ENCODE assay signal across 8 worm cellular contexts in genomic region chrII:9967999-9968706, ce11.
TF ChIP-seq lines count a peak whose summit lies in the region.

Gene R53.4, minus strand, starts transcription at chrII:9968049.
Gene psf-1, plus strand, starts transcription at chrII:9968673.

TF ChIP-seq in whole organism, L1 larva, 84 proteins besides CTCF, POLR2A, EP300 and RAD21 (continues in another document):
- peak; percentile 14 for TF ChIP-seq C04F5.9 (tag; optimal IDR thresholded peaks at IDR 0.05; lab: Kevin White, UChicago)
- TF ChIP-seq zip-4 (GFP tag; optimal IDR thresholded peaks at IDR 0.05; lab: Kevin White, UChicago): no peak
- peak in 1 of 6 experiments; percentile 72 for TF ChIP-seq elt-3 (tag; optimal IDR thresholded peaks at IDR 0.05; lab: Kevin White, UChicago)
- TF ChIP-seq swsn-7 (tag; optimal IDR thresholded peaks at IDR 0.05; lab: Kevin White, UChicago): peak; percentile 58
- TF ChIP-seq sup-37 (GFP tag; optimal IDR thresholded peaks at IDR 0.05; lab: Kevin White, UChicago): no peak
- peak; percentile 86 for TF ChIP-seq lir-3 (tag; optimal IDR thresholded peaks at IDR 0.05; lab: Kevin White, UChicago; ENCODE audit: poor library complexity)
- TF ChIP-seq nhr-76 (tag; optimal IDR thresholded peaks at IDR 0.05; lab: Kevin White, UChicago): no peak
- TF ChIP-seq hlh-17 (GFP tag; optimal IDR thresholded peaks at IDR 0.05; lab: Kevin White, UChicago; ENCODE audit: borderline replicate concordance): no peak
- TF ChIP-seq hpl-2 (GFP tag; optimal IDR thresholded peaks at IDR 0.05; lab: Kevin White, UChicago): no peak
- TF ChIP-seq snu-23 (GFP tag; optimal IDR thresholded peaks at IDR 0.05; lab: Kevin White, UChicago): peak; percentile 75
- no peak for TF ChIP-seq sox-4 (tag; optimal IDR thresholded peaks at IDR 0.05; lab: Kevin White, UChicago)

TF ChIP-seq in whole organism, L2 larva, 48 proteins besides CTCF, POLR2A, EP300 and RAD21 (continues in another document):
- TF ChIP-seq ZK546.5 (tag; optimal IDR thresholded peaks at IDR 0.05; lab: Kevin White, UChicago) (no peak), ceh-82 (tag; optimal IDR thresholded peaks at IDR 0.05; lab: Kevin White, UChicago) (no peak), nhr-129 (tag; optimal IDR thresholded peaks at IDR 0.05; lab: Kevin White, UChicago) (peak; percentile 39), nhr-10 (tag; optimal IDR thresholded peaks at IDR 0.05; lab: Kevin White, UChicago) (no peak), ceh-16 (tag; optimal IDR thresholded peaks at IDR 0.05; lab: Kevin White, UChicago) (no peak), F13H6.1 (tag; optimal IDR thresholded peaks at IDR 0.05; lab: Kevin White, UChicago) (peak; percentile 31), dmd-4 (tag; optimal IDR thresholded peaks at IDR 0.05; lab: Kevin White, UChicago) (no peak), sem-4 (tag; optimal IDR thresholded peaks at IDR 0.05; lab: Kevin White, UChicago) (no peak), elt-1 (tag; optimal IDR thresholded peaks at IDR 0.05; lab: Kevin White, UChicago) (no peak), egl-27 (tag; optimal IDR thresholded peaks at IDR 0.05; lab: Kevin White, UChicago) (no peak), R02D3.7 (tag; optimal IDR thresholded peaks at IDR 0.05; lab: Kevin White, UChicago) (no peak), ztf-4 (tag; optimal IDR thresholded peaks at IDR 0.05; lab: Kevin White, UChicago) (no peak)

TF ChIP-seq in whole organism, L3 larva, 47 proteins besides CTCF, POLR2A, EP300 and RAD21 (continues in another document):
- TF ChIP-seq hmg-11 (tag; optimal IDR thresholded peaks at IDR 0.05; lab: Kevin White, UChicago) (peak; percentile 57), lin-15B (tag; optimal IDR thresholded peaks at IDR 0.05; lab: Kevin White, UChicago) (peak; percentile 90), nhr-25 (tag; optimal IDR thresholded peaks at IDR 0.05; lab: Kevin White, UChicago) (peak; percentile 49), R02D3.7 (tag; optimal IDR thresholded peaks at IDR 0.05; lab: Kevin White, UChicago) (peak; percentile 2), snpc-4 (tag; optimal IDR thresholded peaks at IDR 0.05; lab: Kevin White, UChicago) (peak; percentile 7), lin-39 (tag; optimal IDR thresholded peaks at IDR 0.05; lab: Kevin White, UChicago) (peak; percentile 56), nhr-23 (tag; optimal IDR thresholded peaks at IDR 0.05; lab: Kevin White, UChicago) (peak; percentile 84), jun-1 (tag; optimal IDR thresholded peaks at IDR 0.05; lab: Kevin White, UChicago) (peak; percentile 26), elt-2 (tag; optimal IDR thresholded peaks at IDR 0.05; lab: Kevin White, UChicago) (peak; percentile 30), egl-5 (tag; optimal IDR thresholded peaks at IDR 0.05; lab: Kevin White, UChicago) (no peak), pha-4 (tag; optimal IDR thresholded peaks at IDR 0.05; lab: Kevin White, UChicago) (peak; percentile 85)

TF ChIP-seq in whole organism, L4 larva, 104 proteins besides CTCF, POLR2A, EP300 and RAD21 (continues in another document):
- TF ChIP-seq lir-3 (tag; optimal IDR thresholded peaks at IDR 0.05; lab: Kevin White, UChicago) (no peak), mxl-2 (GFP tag; conservative IDR thresholded peaks at IDR 0.05; lab: Robert Waterston, UW) (no peak), lin-1 (GFP tag; IDR thresholded peaks at IDR 0.05; lab: Robert Waterston, UW) (no peak), sdz-12 (GFP tag; optimal IDR thresholded peaks at IDR 0.05; lab: Kevin White, UChicago) (no peak), mxl-3 (GFP tag; optimal IDR thresholded peaks at IDR 0.05; lab: Kevin White, UChicago) (peak; percentile 22), skn-1 (tag; optimal IDR thresholded peaks at IDR 0.05; lab: Kevin White, UChicago) (no peak), lsy-2 (tag; optimal IDR thresholded peaks at IDR 0.05; lab: Kevin White, UChicago) (peak in 1 of 2 experiments; percentile 90), nhr-10 (tag; optimal IDR thresholded peaks at IDR 0.05; lab: Kevin White, UChicago) (no peak), lin-13 (GFP tag; optimal IDR thresholded peaks at IDR 0.05; lab: Kevin White, UChicago) (peak; percentile 2), dmd-9 (GFP tag; IDR thresholded peaks at IDR 0.05; lab: Robert Waterston, UW) (no peak), set-16 (GFP tag; IDR thresholded peaks at IDR 0.05; lab: Robert Waterston, UW) (no peak), ama-1 (optimal IDR thresholded peaks at IDR 0.05; lab: Kevin White, UChicago) (no peak)

TF ChIP-seq in whole organism, early embryonic, 17 proteins besides CTCF, POLR2A, EP300 and RAD21:
- TF ChIP-seq ets-7 (tag; optimal IDR thresholded peaks at IDR 0.05; lab: Kevin White, UChicago) (no peak), flt-1 (GFP tag; IDR thresholded peaks at IDR 0.05; lab: Robert Waterston, UW) (no peak), ceh-13 (GFP tag; optimal IDR thresholded peaks at IDR 0.05; lab: Kevin White, UChicago) (no peak), tbx-37 (GFP tag; conservative IDR thresholded peaks at IDR 0.05; lab: Robert Waterston, UW) (peak; percentile 57; the same call in 1 of the 2 replicates), pes-1 (GFP tag; IDR thresholded peaks at IDR 0.05; lab: Robert Waterston, UW) (0 out of 2 replicates have a peak, but pooled peaks have one; percentile 33), sea-1 (GFP tag; conservative IDR thresholded peaks at IDR 0.05; lab: Robert Waterston, UW) (no peak), aly-1 (tag; optimal IDR thresholded peaks at IDR 0.05; lab: Kevin White, UChicago) (no peak), B0310.2 (tag; optimal IDR thresholded peaks at IDR 0.05; lab: Kevin White, UChicago) (no peak)

TF ChIP-seq in whole organism, late embryonic, 69 proteins besides CTCF, POLR2A, EP300 and RAD21 (continues in another document):
- no peak for TF ChIP-seq pha-4 (tag; optimal IDR thresholded peaks at IDR 0.05; lab: Kevin White, UChicago)
- no peak for TF ChIP-seq ztf-16 (tag; optimal IDR thresholded peaks at IDR 0.05; lab: Kevin White, UChicago)
- no peak for TF ChIP-seq dve-1 (tag; optimal IDR thresholded peaks at IDR 0.05; lab: Kevin White, UChicago)
- TF ChIP-seq K09A11.1 (tag; optimal IDR thresholded peaks at IDR 0.05; lab: Kevin White, UChicago; ENCODE audit: insufficient read depth): no peak
- no peak for TF ChIP-seq nhr-11 (tag; optimal IDR thresholded peaks at IDR 0.05; lab: Kevin White, UChicago)
- no peak for TF ChIP-seq nfya-1 (tag; optimal IDR thresholded peaks at IDR 0.05; lab: Kevin White, UChicago)
- TF ChIP-seq npax-4 (tag; optimal IDR thresholded peaks at IDR 0.05; lab: Kevin White, UChicago): no peak
- TF ChIP-seq ets-4 (tag; optimal IDR thresholded peaks at IDR 0.05; lab: Kevin White, UChicago): peak; percentile 69
- no peak for TF ChIP-seq Y22D7AL.16 (tag; optimal IDR thresholded peaks at IDR 0.05; lab: Kevin White, UChicago)
- TF ChIP-seq zip-5 (tag; optimal IDR thresholded peaks at IDR 0.05; lab: Kevin White, UChicago): no peak
- no peak for TF ChIP-seq ceh-9 (tag; optimal IDR thresholded peaks at IDR 0.05; lab: Kevin White, UChicago)
- TF ChIP-seq gmeb-2 (tag; optimal IDR thresholded peaks at IDR 0.05; lab: Kevin White, UChicago): no peak
- TF ChIP-seq ceh-22 (tag; optimal IDR thresholded peaks at IDR 0.05; lab: Kevin White, UChicago): no peak
- no peak for TF ChIP-seq pqm-1 (tag; optimal IDR thresholded peaks at IDR 0.05; lab: Kevin White, UChicago)
- TF ChIP-seq hlh-8 (tag; optimal IDR thresholded peaks at IDR 0.05; lab: Kevin White, UChicago): peak; percentile 43

TF ChIP-seq in whole organism, mixed stage, embryonic, 35 proteins besides CTCF, POLR2A, EP300 and RAD21:
- no peak for TF ChIP-seq nhr-12 (tag; optimal IDR thresholded peaks at IDR 0.05; lab: Kevin White, UChicago)
- no peak for TF ChIP-seq ceh-43 (GFP tag; optimal IDR thresholded peaks at IDR 0.05; lab: Kevin White, UChicago)
- peak; percentile 4 for TF ChIP-seq hlh-1 (tag; optimal IDR thresholded peaks at IDR 0.05; lab: Kevin White, UChicago)
- TF ChIP-seq mep-1 (tag; optimal IDR thresholded peaks at IDR 0.05; lab: Kevin White, UChicago): peak; percentile 81
- TF ChIP-seq ztf-11 (tag; optimal IDR thresholded peaks at IDR 0.05; lab: Kevin White, UChicago): no peak
- peak; percentile 71 for TF ChIP-seq lsy-2 (tag; optimal IDR thresholded peaks at IDR 0.05; lab: Kevin White, UChicago)
- TF ChIP-seq ham-2 (GFP tag; optimal IDR thresholded peaks at IDR 0.05; lab: Kevin White, UChicago): peak; percentile 58
- no peak for TF ChIP-seq unc-39 (tag; optimal IDR thresholded peaks at IDR 0.05; lab: Kevin White, UChicago)
- TF ChIP-seq ces-1 (GFP tag; optimal IDR thresholded peaks at IDR 0.05; lab: Kevin White, UChicago): peak; percentile 0
- TF ChIP-seq nhr-237 (tag; optimal IDR thresholded peaks at IDR 0.05; lab: Kevin White, UChicago): peak; percentile 51

TF ChIP-seq in whole organism, young adult, 124 proteins besides CTCF, POLR2A, EP300 and RAD21 (continues in another document):
- no peak for TF ChIP-seq ets-4 (GFP tag; optimal IDR thresholded peaks at IDR 0.05; lab: Kevin White, UChicago)
- no peak for TF ChIP-seq ekl-4 (GFP tag; IDR thresholded peaks at IDR 0.05; lab: Robert Waterston, UW)
- no peak for TF ChIP-seq F57A8.1 (GFP tag; optimal IDR thresholded peaks at IDR 0.05; lab: Kevin White, UChicago)
- no peak for TF ChIP-seq nfya-2 (GFP tag; IDR thresholded peaks at IDR 0.05; lab: Robert Waterston, UW)
- no peak for TF ChIP-seq cebp-2 (GFP tag; IDR thresholded peaks at IDR 0.05; lab: Robert Waterston, UW)
- TF ChIP-seq sptf-2 (GFP tag; optimal IDR thresholded peaks at IDR 0.05; lab: Kevin White, UChicago): peak; percentile 29
- no peak for TF ChIP-seq sea-2 (GFP tag; IDR thresholded peaks at IDR 0.05; lab: Robert Waterston, UW)
- no peak for TF ChIP-seq F57C9.4 (tag; optimal IDR thresholded peaks at IDR 0.05; lab: Kevin White, UChicago)
- peak; percentile 23; the same call in 1 of the 2 replicates for TF ChIP-seq mcd-1 (GFP tag; IDR thresholded peaks at IDR 0.05; lab: Robert Waterston, UW)
- TF ChIP-seq him-1 (tag; optimal IDR thresholded peaks at IDR 0.05; lab: Kevin White, UChicago): no peak
- TF ChIP-seq ZK185.1 (tag; optimal IDR thresholded peaks at IDR 0.05; lab: Kevin White, UChicago; ENCODE audit: poor library complexity, severe bottlenecking): peak; percentile 78
- peak; percentile 77 for TF ChIP-seq dox-1 (GFP tag; IDR thresholded peaks at IDR 0.05; lab: Robert Waterston, UW)
- TF ChIP-seq lin-26 (GFP tag; IDR thresholded peaks at IDR 0.05; lab: Robert Waterston, UW): 0 out of 2 replicates have a peak, but pooled peaks have one; percentile 15
- TF ChIP-seq athp-1 (tag; optimal IDR thresholded peaks at IDR 0.05; lab: Kevin White, UChicago): no peak
- TF ChIP-seq mel-28 (tag; optimal IDR thresholded peaks at IDR 0.05; lab: Kevin White, UChicago; ENCODE audit: borderline replicate concordance): no peak
- TF ChIP-seq lin-40 (tag; optimal IDR thresholded peaks at IDR 0.05; lab: Kevin White, UChicago): no peak
- no peak for TF ChIP-seq repo-1 (tag; optimal IDR thresholded peaks at IDR 0.05; lab: Kevin White, UChicago)
- no peak for TF ChIP-seq Y95B8A.8 (GFP tag; IDR thresholded peaks at IDR 0.05; lab: Robert Waterston, UW)
- 0 out of 2 replicates have a peak, but pooled peaks have one; percentile 11 for TF ChIP-seq Y67H2A.10 (GFP tag; conservative IDR thresholded peaks at IDR 0.05; lab: Robert Waterston, UW)
- no peak for TF ChIP-seq chd-7 (tag; optimal IDR thresholded peaks at IDR 0.05; lab: Kevin White, UChicago)
- no peak for TF ChIP-seq aptf-2 (GFP tag; conservative IDR thresholded peaks at IDR 0.05; lab: Robert Waterston, UW)
- TF ChIP-seq nfyb-1 (GFP tag; IDR thresholded peaks at IDR 0.05; lab: Robert Waterston, UW): no peak
